Worm (Caenorhabditis elegans) whole organism, dauer: Measurements from ENCODE around the gene semi-1.

ENCODE experiments used
- unc-62 ChIP-seq: sonication (generic microtip); optimal IDR thresholded peaks from 2 replicates; lab custom pipeline; 2017; ENCODE audit warnings: missing biosample characterization, missing genetic modification reagents, missing genetic modification characterization

Gene semi-1

DNA sequence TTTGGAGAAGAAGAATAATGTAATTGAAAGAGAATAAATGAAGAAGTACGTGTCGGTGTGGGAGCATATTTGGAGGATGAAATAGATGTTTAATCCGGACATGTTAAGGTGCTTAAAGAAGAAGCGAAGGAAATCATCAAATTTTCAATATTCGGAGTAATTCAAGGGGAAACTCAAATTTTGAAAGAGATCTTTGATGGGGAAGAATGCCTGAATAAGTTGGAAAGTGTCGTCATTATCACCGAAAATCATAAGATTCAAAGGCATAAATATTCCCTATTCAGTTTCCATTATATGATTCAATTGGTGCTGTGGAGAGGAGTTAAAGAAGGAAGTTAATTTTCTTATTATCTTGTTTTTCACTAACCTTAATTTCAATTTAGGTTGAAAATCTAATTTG, at the start of gene semi-1:
TSS of gene semi-1 (minus strand) at position 101 of the 400 bp plus-strand sequence.
- no peak for TF ChIP-seq unc-62

DNA sequence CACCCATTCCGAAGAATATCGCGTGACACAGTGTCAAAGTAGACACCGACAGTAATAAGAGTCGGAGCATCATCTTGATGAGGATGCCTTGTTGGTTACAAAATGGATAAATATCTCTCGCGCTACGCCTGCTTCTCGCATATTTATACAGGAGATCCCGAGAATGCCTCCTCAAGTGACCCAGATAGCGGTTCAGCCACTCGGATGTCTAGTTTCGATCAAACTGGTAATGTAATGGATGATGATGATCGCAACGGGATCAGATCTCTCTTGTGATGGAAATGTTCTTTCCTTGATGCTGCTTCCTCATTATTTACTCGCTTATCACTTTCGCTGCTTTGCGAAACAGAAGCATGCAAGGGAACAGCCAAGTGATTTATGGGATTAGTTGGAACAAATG, 48.8 kb upstream of the semi-1 start, which contains the start of gene grl-17:
TSS of gene grl-17 (minus strand) at position 101 of the 400 bp plus-strand sequence.
- no peak for TF ChIP-seq unc-62

DNA sequence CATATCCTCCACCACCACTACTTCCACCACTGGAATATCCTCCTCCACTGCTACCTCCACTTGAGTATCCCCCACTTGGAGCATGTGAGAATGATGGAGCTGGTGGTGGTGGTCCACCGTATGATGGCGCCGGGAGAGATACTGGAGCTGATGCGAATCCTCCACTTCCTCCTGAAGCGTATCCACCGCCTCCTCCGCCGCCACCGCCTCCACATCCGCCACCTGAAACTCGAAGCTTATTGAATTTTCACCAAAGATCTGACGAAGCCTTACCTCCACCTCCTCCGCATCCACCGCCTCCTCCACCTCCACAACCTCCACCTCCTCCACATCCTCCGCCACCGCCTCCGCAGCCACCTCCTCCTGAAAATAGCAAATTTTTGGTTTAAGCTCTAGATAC, 47.7 kb upstream of the semi-1 start:
- TF ChIP-seq unc-62 = no peak

DNA sequence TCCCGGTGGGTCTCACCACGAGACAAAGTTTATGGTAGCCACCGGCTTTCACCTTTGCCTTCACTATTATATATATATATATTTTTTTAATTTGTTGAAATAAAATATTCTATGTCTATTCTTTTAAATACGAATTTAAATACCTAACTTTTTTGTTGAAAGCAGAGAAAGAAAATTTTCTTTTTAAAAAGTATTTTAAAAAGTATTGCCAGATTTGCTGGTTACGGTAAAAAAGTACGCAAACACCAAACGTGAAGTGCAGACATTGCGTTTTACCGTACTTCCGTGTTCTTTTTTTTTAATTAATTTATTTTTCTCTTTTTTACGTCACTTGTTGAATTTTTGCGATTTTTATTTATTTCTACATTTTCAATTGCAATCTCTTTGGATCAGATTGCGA, 45.0 kb upstream of the semi-1 start, which contains the start of gene C56A3.8:
TSS of gene C56A3.8 (plus strand) at position 301 of the 400 bp plus-strand sequence.
- no peak for TF ChIP-seq unc-62

DNA sequence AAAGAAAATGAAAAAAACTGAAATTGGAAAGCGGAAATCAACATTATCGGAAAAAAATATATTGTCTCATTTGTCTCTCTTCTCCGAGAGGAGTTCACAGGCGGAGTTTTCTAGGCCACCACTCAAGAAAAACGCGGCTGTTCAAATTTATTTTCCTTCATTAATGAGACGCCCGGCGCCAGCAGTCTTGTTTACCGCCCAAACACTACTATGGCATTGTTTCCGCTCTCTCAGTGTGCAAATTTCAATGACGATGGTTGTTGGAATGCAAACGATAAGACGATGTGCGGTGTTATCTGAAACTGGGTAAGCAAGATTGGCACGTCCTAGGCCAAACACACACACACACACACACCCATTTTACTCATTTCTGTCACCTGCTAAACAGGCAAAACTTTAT, 41.7 kb upstream of the semi-1 start, which contains the start of gene cav-2:
TSS of gene cav-2 (plus strand) at position 359 of the 400 bp plus-strand sequence.
- TF ChIP-seq unc-62 = no peak

DNA sequence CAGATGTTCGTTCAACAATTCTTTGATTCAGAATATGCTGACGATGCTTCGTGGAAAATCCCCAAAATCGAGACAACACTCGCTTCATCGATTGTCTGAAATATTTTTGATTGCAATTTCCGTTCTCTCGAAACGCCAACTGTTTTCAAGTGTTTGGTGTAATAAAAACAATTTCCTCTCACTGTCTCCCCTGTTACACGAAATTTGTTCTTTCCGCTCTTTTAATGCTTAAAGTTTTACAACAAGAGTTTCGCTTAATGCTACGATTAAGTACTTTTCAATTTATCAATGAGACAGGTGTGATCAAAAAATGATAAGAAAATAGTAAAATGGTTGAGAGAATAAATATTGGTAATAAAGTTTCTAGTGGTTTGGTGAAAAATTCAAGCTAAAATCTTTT, 41.3 kb upstream of the semi-1 start, which contains the start of gene C56A3.6:
TSS of gene C56A3.6 (minus strand) at position 101 of the 400 bp plus-strand sequence.
- no peak for TF ChIP-seq unc-62

DNA sequence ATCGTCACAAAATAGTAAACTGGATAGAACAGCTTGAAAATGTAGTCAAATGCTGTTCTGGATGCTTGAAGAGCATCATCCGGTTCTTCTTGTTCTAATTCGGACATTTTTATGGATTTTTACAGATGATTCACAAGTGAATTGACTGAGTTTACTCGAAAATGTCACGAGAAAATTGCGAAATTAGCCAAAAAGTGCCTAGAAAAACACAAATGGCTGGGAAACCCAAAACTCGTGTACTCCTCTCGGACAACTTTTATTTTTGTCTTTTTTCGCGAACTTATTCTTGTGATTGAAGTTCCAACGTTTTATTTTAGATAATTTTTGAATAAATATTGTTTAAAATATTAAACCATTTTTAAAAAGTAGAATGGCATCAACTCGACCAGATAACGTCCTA, 36.6 kb upstream of the semi-1 start, which contains the start of the genes C56A3.4 and C56A3.5:
TSS of gene C56A3.4 (minus strand) at position 154 of the 400 bp plus-strand sequence.
TSS of gene C56A3.5 (plus strand) at position 367 of the 400 bp plus-strand sequence.
- no peak for TF ChIP-seq unc-62

DNA sequence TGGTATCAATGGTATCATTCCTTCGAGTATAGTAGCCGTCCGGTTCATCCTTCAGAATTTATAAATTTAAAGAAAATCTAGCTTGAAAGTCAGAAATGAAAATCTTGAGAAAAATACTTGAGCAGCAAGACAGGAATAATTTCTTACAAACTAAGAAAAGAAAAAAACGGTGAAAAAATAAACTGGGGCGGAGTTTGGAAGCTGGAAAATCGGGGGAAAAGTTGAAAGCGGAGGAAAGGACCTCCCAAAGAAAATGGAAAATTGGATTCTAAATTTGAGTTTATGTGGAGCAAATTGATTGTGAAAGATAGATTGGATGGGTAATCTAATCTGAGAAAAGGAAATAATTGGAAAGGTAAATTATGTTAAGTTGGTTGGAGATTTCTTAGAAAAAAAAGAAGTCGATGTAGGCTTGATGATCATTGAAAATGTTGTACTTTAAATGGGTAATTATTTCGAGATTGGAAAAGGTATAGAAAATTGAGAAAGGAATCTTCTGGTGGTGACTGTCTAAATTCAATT, 21.1 kb upstream of the semi-1 start, which contains the start of gene frpr-5:
TSS of gene frpr-5 (minus strand) at position 51 of the 522 bp plus-strand sequence.
- TF ChIP-seq unc-62 = no peak

DNA sequence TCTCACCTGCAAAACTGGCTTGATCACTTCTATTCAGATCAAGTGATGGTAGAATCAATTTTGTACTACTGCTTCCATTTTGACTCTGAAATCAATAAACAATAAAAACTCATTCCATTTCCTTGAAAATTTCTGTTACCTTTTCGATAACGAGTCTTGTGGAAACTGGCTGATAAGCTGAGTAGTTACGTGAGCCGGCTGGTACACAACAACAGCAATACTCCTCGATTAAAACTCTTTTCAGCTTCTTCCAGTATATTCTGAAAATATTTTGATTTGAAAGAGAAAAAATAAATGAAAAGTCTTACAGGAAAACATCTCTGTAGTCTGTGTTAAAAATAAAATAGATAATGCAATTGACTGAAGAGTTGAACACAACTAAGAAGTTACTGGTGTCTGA, 17.5 kb upstream of the semi-1 start:
- TF ChIP-seq unc-62 = no peak

DNA sequence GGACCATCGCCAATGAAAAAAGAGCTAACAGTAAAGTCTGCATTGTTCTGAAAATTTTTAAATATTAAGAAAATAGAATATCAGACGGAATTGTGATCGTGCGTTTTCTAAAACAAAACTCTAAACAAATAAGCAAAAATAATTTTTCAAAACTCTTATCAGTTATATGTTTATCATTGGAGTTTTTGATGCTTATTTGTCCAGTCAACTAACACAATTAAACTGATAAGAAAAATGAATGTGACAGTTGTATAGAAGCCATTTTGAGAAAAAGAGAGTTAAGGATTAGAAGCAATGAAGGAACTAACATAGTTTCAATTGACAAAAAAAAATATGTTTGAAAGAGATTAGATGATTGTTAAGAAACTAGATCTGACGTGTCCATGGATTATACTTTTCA, 15.7 kb upstream of the semi-1 start, which contains the start of gene ttr-44:
TSS of gene ttr-44 (minus strand) at position 47 of the 400 bp plus-strand sequence.
- no peak for TF ChIP-seq unc-62

DNA sequence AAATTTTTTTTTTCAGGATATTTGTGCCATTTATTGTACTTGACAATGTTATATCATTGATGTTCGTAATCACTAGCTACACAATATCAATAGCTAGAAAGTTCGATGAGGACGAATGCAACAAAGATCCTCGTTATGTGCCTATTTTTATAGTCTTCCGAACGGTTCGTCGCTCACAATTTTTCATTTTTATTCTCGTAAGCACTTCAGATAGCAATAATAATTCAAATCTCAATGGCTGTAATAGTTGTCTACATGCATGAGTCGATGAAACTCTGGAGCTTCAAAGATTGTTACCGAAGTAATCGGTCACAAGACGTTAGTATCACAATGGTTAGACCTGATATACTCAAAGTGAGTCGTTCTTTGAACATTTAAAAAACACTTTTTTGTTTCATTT, 14.2 kb upstream of the semi-1 start:
- no peak for TF ChIP-seq unc-62

DNA sequence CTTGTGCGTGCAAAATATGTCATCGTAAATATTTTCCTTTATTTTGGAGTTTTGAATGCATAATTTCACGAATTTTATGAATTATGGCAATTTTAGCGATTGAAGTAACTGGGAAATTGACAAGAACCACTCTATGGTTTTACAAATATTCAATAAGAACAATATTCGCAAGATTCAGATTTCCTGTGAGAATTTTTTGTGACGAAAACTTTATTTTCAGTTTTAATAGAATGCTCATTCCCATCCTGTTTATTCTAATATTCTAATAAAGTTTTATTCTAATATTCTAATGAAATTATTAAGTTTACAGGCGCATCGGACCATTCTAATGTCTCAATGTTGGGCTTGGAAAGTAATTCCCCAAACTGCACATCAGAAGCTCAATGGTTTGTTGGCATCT, 8.2 kb upstream of the semi-1 start, which contains the start of gene R11G10.3:
TSS of gene R11G10.3 (plus strand) at position 301 of the 400 bp plus-strand sequence.
- TF ChIP-seq unc-62 = no peak

DNA sequence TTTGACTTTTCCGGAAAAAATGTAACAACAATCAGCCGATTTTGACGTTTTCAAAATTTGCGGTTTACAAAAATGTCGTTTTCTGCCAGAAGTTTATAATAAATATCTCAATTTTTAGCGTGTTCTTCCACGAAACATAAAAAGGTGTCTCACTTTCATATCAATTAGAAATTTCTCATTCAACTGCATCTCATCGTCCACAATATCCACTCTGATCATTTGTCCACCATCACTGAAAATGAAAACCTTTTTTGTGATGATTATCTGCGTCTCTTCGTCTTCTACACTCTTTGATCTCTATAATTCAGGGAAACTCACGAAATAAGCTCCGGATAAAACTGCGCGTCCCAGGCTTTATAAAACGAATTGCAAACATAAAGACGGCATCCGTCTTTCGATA, 2.5 kb downstream of the semi-1 start:
- no peak for TF ChIP-seq unc-62

DNA sequence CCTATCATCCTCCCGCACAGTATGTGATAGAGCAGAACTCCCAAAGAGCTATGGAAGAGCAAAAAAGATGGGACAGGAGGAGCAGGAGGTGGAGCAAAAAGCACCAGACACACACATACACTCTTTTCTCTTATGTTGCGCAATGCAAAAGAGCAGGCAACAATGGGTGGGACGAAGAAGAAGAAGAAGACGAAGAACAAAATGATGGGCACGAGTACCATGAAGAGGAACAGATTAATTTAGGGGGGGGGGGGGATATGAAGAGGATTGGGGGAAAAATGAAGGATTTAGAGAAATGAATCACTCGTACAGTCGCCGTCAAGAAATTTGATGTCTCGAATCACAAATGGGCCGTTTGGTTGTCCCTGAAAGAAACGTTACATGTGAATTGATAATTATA, 3.4 kb downstream of the semi-1 start, which contains the start of gene avr-15:
TSS of gene avr-15 (minus strand) at position 101 of the 400 bp plus-strand sequence.
- TF ChIP-seq unc-62 = no peak

DNA sequence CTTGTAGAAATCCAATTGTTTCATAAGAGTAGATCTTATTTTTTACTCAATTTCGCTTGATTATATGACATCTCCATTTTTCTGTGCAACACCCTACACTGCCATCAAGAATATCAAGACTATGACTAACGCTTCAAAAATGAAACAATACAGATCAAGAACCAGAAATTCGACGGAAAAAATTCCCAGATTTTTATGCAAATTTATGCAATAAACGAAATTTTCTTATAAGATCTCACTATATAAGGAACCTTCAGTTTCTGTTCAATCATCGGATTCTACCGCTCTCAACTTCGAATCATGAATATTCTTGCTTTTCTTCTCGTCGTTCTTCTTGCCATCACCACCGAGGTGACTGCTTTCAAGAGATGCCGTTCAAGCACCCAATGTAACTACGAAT, 8.7 kb downstream of the semi-1 start, which contains the start of gene R11G10.4:
TSS of gene R11G10.4 (plus strand) at position 301 of the 400 bp plus-strand sequence.
- TF ChIP-seq unc-62 = no peak

DNA sequence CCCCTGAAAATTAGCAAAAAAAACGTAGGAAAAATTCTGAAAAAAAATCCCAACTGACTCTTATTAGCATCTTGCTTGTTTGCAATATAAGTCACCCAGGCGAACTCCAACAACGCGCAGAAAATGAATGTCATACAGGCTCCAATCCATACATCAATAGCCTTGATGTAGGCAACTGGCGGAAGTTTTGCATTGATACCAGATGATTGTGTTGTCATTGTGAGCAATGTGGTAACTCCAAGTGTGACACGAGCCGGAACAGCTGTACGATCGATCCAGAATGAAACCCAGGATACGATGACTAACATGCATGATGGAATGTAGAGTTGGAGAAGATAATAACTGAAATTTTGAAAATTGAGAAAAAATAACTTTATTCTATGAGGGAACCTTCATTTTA, 15.8 kb downstream of the semi-1 start:
- no peak for TF ChIP-seq unc-62

DNA sequence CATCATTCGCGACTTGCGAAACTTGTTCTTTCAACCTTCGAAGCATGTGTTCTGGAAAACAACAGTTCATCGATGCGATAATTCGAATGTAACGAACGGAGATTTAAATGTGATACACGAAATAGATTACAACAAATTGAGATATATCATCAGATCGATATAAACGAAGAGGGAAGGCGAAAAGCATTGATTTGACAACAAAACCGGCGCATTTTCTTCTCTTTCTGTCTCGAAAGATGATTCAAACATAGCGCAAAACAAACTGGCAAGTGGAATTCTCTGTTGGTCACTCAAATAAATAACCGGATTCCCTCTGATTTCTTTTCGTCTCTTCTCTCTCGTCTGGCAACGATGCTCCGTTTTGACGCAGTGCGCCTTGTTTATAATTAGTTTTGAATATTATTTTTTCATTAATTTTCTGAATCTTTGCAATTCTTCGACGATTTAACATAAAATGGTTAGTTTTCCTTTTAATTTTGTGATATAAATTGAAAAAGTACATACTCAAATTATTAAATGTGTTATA, 17.6 kb downstream of the semi-1 start, which contains the start of the genes eea-1 and gut-2:
TSS of gene eea-1 (minus strand) at position 51 of the 526 bp plus-strand sequence.
TSS of gene gut-2 (plus strand) at position 369 of the 526 bp plus-strand sequence.
- no peak for TF ChIP-seq unc-62

DNA sequence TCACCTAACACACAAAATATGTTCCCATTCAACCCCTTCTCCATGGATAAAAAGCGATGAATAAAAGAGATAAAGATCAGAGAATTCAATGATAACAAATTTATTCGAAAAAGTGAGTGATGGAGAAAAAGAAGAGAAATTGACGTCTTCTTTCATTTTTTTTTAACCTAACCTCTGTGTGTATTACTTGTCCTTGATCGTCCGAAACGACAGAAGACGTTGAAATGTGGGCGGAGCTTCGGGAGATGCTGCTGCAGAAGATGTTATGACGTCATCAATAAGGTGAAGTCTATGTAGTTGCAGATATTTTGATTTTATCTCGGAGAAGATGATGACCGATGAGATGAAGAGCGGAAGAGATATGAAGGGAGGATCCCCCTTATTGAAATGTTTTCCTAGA, 25.2 kb downstream of the semi-1 start, which contains the start of gene T10G3.3:
TSS of gene T10G3.3 (minus strand) at position 370 of the 400 bp plus-strand sequence.
- TF ChIP-seq unc-62 = no peak
